Fruit fly (Drosophila melanogaster) S2 (cell line): ENCODE measurements around the gene Pp2C1.

Experiments used
- CG8478 ChIP-seq: fragments of >200 bp; optimal IDR thresholded peaks from 2 replicates; lab custom pipeline; 2018
- CTCF ChIP-seq, 2 experiments: fragments of >200 bp; optimal IDR thresholded peaks; 2 replicates each; lab custom pipeline; 2018

DNA sequence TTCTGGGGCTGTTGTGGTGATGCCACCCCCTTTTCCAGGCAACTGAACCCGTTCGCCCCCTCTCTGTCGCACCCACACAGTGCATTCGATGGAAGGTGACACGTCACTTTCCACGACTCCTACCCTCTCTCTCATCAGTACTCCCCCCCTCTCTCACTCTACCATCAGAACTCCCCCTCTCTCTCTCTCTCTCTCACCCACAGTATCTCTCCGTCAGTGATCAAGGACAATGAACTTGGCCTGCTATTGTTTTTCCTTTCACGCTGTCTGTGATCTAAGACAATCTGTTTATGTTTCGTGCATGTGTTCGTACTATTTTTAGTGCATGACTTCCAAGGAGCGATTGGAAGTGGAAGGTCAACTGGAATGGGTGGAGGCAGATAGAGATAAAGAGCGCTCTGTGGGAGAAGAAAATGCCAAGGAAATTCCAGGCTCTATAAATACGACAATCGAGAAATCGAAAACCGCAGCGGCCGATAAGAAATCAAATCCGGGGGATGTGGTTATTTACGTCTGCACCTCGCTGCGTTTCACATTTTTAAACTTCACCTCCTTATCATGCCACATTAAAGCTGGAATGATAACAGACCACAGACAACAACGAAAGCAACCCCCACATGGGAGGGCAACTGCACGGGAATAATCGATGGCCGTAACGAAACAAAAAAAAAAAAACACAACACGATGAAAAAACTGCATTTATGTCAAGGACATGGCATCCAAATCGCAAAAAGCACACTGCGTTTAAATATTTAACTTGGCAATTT lies 8.4 kb downstream of the Pp2C1 start:
- no peak for TF ChIP-seq CTCF (optimal IDR thresholded peaks at IDR 0.05; lab: Kevin White, UChicago)
- TF ChIP-seq CG8478 (lab: Kevin White, UChicago) = no peak
